Fruit fly (Drosophila melanogaster) whole organism, wandering third instar larva: ENCODE results near the gene CG16825.

ENCODE experiments used
- Abd-B ChIP-seq: fragments of >200 bp; optimal IDR thresholded peaks from 2 replicates; lab custom pipeline; 2017; ENCODE audit warnings: missing biosample characterization, missing genetic modification characterization
- CG32264 ChIP-seq: fragments of 200-800 bp; sonication (Bioruptor generic); optimal IDR thresholded peaks from 2 replicates; lab custom pipeline; 2016; ENCODE audit warnings: missing biosample characterization, missing genetic modification characterization
- CG9705 ChIP-seq: fragments of 200-800 bp; sonication (Bioruptor generic); optimal IDR thresholded peaks from 2 replicates; lab custom pipeline; 2018; ENCODE audit warnings: missing biosample characterization, mild to moderate bottlenecking, missing genetic modification characterization
- CrebA ChIP-seq: fragments of 200-800 bp; sonication (Bioruptor generic); optimal IDR thresholded peaks from 2 replicates; lab custom pipeline; 2016; ENCODE audit warnings: missing biosample characterization, mild to moderate bottlenecking, missing genetic modification characterization, borderline replicate concordance
- Dfd ChIP-seq: fragments of >200 bp; optimal IDR thresholded peaks from 2 replicates; lab custom pipeline; 2017; ENCODE audit warnings: missing biosample characterization, missing genetic modification characterization
- Dif ChIP-seq: fragments of 200-275, 200-300 bp; sonication (Bioruptor generic); optimal IDR thresholded peaks from 2 replicates; lab custom pipeline; 2018; ENCODE audit warnings: missing biosample characterization, missing genetic modification characterization; ENCODE audit not compliant: partially characterized antibody
- GATAd ChIP-seq: sonication (Bioruptor generic); optimal IDR thresholded peaks from 2 replicates; lab custom pipeline; 2016; ENCODE audit warnings: missing biosample characterization, missing genetic modification characterization
- HLH106 ChIP-seq: fragments of 200-800 bp; optimal IDR thresholded peaks from 3 replicates; lab custom pipeline; 2019; ENCODE audit warnings: missing biosample characterization, mild to moderate bottlenecking, missing genetic modification characterization, moderate library complexity
- Hnf4 ChIP-seq: fragments of 200-800 bp; sonication (Bioruptor generic); optimal IDR thresholded peaks from 2 replicates; lab custom pipeline; 2016; ENCODE audit warnings: missing biosample characterization, mild to moderate bottlenecking, missing genetic modification characterization
- Hr78 ChIP-seq: fragments of >200 bp; optimal IDR thresholded peaks from 2 replicates; lab custom pipeline; 2017; ENCODE audit warnings: missing biosample characterization, missing genetic modification characterization
- Jra ChIP-seq: sonication (Bioruptor generic); optimal IDR thresholded peaks from 2 replicates; lab custom pipeline; 2016; ENCODE audit warnings: missing biosample characterization, missing genetic modification characterization
- Mio ChIP-seq: sonication (Bioruptor generic); optimal IDR thresholded peaks from 2 replicates; lab custom pipeline; 2016; ENCODE audit warnings: missing biosample characterization, missing genetic modification characterization
- Myc ChIP-seq: fragments of >200 bp; optimal IDR thresholded peaks from 2 replicates; lab custom pipeline; 2017
- Rel ChIP-seq, 2 experiments: fragments of 200-800 bp; sonication (Bioruptor generic) in 1 of 2; optimal IDR thresholded peaks; 2 replicates in 1 of 2; 3 replicates in 1 of 2; lab custom pipeline; 2016 to 2019; ENCODE audit warnings: mild to moderate bottlenecking in 2 of 2, missing biosample characterization in 2 of 2, missing genetic modification characterization in 2 of 2, moderate library complexity in 1 of 2
- Sp1 ChIP-seq: fragments of 200-800 bp; sonication (Bioruptor generic); optimal IDR thresholded peaks from 3 replicates; lab custom pipeline; 2019; ENCODE audit warnings: missing biosample characterization, mild to moderate bottlenecking, missing genetic modification characterization, moderate library complexity
- Vsx2 ChIP-seq: fragments of 200-300, 225-300 bp; sonication (Bioruptor generic); optimal IDR thresholded peaks from 2 replicates; lab custom pipeline; 2018; ENCODE audit warnings: missing biosample characterization, missing genetic modification characterization; ENCODE audit not compliant: partially characterized antibody
- br ChIP-seq: fragments of 200-800 bp; sonication (Bioruptor generic); optimal IDR thresholded peaks from 2 replicates; lab custom pipeline; 2016; ENCODE audit warnings: missing biosample characterization, missing genetic modification characterization
- brk ChIP-seq: fragments of 200-800 bp; sonication (Bioruptor generic); optimal IDR thresholded peaks from 2 replicates; lab custom pipeline; 2016; ENCODE audit warnings: missing biosample characterization, mild to moderate bottlenecking, missing genetic modification characterization
- dl ChIP-seq, 2 experiments: fragments of 175-275, 200-275 bp in 1 of 2; fragments of 200-275 bp in 1 of 2; sonication (Bioruptor generic); optimal IDR thresholded peaks; lab custom pipeline; 2018; ENCODE audit warnings: mild to moderate bottlenecking in 2 of 2, missing biosample characterization in 2 of 2, missing genetic modification characterization in 2 of 2, moderate library complexity in 2 of 2; ENCODE audit not compliant: partially characterized antibody in 2 of 2, insufficient read depth in 1 of 2
- dmrt93B ChIP-seq: fragments of 200-800 bp; sonication (Bioruptor generic); optimal IDR thresholded peaks from 2 replicates; lab custom pipeline; 2018; ENCODE audit warnings: missing biosample characterization, mild to moderate bottlenecking, missing genetic modification characterization
- dsf ChIP-seq: sonication (Bioruptor generic); optimal IDR thresholded peaks from 2 replicates; lab custom pipeline; 2016; ENCODE audit warnings: missing biosample characterization, missing genetic modification characterization, borderline replicate concordance
- foxo ChIP-seq, 2 experiments: fragments of 200-800 bp; sonication (Bioruptor generic); optimal IDR thresholded peaks; 2 replicates in 1 of 2; 3 replicates in 1 of 2; lab custom pipeline; 2016 to 2017; ENCODE audit warnings: missing biosample characterization in 2 of 2, missing genetic modification characterization in 2 of 2
- fru ChIP-seq: fragments of 200-800 bp; sonication (Bioruptor generic); optimal IDR thresholded peaks from 3 replicates; lab custom pipeline; 2016; ENCODE audit warnings: missing biosample characterization, mild to moderate bottlenecking, missing genetic modification characterization
- h ChIP-seq: fragments of 200-800 bp; sonication (Bioruptor generic); optimal IDR thresholded peaks from 3 replicates; lab custom pipeline; 2016; ENCODE audit warnings: missing biosample characterization, mild to moderate bottlenecking, missing genetic modification characterization
- jim ChIP-seq: fragments of 175-275, 200-325 bp; sonication (Bioruptor generic); optimal IDR thresholded peaks from 2 replicates; lab custom pipeline; 2016; ENCODE audit warnings: missing biosample characterization, mild to moderate bottlenecking, missing genetic modification characterization
- lola ChIP-seq: fragments of >200 bp; optimal IDR thresholded peaks from 2 replicates; lab custom pipeline; 2017; ENCODE audit warnings: missing biosample characterization, missing genetic modification characterization
- pan ChIP-seq: fragments of >200 bp; optimal IDR thresholded peaks from 2 replicates; lab custom pipeline; 2017
- rgr ChIP-seq: fragments of 200-800 bp; sonication (Bioruptor generic); optimal IDR thresholded peaks from 3 replicates; lab custom pipeline; 2016; ENCODE audit warnings: missing biosample characterization, mild to moderate bottlenecking, missing genetic modification characterization
- sage ChIP-seq: fragments of 200-800 bp; sonication (Bioruptor generic); optimal IDR thresholded peaks from 2 replicates; lab custom pipeline; 2016; ENCODE audit warnings: missing biosample characterization, mild to moderate bottlenecking, missing genetic modification characterization
- sv ChIP-seq: fragments of 200-800 bp; sonication (Bioruptor generic); optimal IDR thresholded peaks from 3 replicates; lab custom pipeline; 2016; ENCODE audit warnings: missing biosample characterization, missing genetic modification characterization
- tai ChIP-seq: sonication (Bioruptor generic); optimal IDR thresholded peaks from 2 replicates; lab custom pipeline; 2016; ENCODE audit warnings: missing biosample characterization, missing genetic modification characterization
- usp ChIP-seq: fragments of >200 bp; optimal IDR thresholded peaks from 2 replicates; lab custom pipeline; 2017; ENCODE audit warnings: missing biosample characterization, missing genetic modification characterization
- woc ChIP-seq: sonication (Bioruptor generic); optimal IDR thresholded peaks from 2 replicates; lab custom pipeline; 2016; ENCODE audit warnings: missing biosample characterization, mild to moderate bottlenecking, missing genetic modification characterization

Gene CG16825

DNA sequence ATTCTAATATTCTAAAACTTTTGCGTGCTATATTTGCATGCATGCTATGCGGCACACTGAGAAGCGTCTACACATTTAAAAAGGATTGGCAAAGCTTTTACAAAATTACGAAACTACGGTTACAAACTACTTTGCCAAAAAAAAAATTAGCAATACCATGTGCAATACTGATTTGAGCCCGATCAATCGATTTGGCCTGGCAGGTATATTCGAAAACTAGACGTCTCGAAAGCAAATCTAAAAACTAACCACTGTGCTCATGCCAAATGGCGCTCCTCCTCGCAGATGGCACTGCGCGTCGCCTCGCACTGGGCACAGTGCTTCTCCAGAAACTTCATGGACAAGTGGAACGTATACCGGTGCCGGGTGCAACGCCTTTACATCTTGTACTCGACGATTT lies at the start of gene CG16825:
CG16825 (plus strand) TSS at position 301 of the 400 bp plus-strand sequence.
- TF ChIP-seq CG9705 (GFP tag; lab: Kevin White, UChicago) (no peak), br (GFP tag; lab: Kevin White, UChicago) (no peak), woc (GFP tag; lab: Kevin White, UChicago) (no peak), HLH106 (no peak)

DNA sequence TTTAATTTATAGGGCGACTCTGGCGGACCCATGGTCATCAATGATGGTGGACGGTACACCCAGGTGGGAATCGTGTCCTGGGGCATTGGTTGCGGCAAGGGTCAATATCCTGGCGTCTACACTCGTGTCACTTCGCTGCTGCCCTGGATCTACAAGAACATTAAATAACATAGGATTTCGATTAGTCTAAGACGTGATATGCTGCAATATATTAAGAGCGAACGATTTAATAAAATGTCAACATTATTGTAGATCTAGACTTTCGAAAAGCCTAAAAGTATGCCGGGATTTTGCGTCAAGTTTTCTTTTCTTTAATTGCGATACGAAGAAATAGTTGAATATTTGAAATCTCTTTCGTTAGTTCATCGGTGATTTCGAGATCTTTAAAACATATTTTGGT lies 47.4 kb upstream of the CG16825 start, which contains the start of gene Naa20B:
Naa20B (plus strand) TSS at position 301 of the 400 bp plus-strand sequence.
- no peak for TF ChIP-seq Myc (lab: Kevin White, UChicago)
- no peak for TF ChIP-seq sv
- no peak for TF ChIP-seq GATAd (GFP tag; lab: Kevin White, UChicago)
- no peak for TF ChIP-seq h
- no peak for TF ChIP-seq pan (lab: Kevin White, UChicago)
- TF ChIP-seq woc (GFP tag; lab: Kevin White, UChicago): no peak
- TF ChIP-seq Rel (GFP tag; optimal IDR thresholded peaks at IDR 0.05; lab: Kevin White, UChicago): no peak
- no peak for TF ChIP-seq Rel (tag; optimal IDR thresholded peaks at IDR 0.05; lab: Kevin White, UChicago)
- no peak for TF ChIP-seq jim (GFP tag; lab: Kevin White, UChicago)
- TF ChIP-seq sage (GFP tag; lab: Kevin White, UChicago): no peak
- TF ChIP-seq CG9705 (GFP tag; lab: Kevin White, UChicago): no peak
- no peak for TF ChIP-seq dsf (GFP tag; lab: Kevin White, UChicago)
- TF ChIP-seq Hnf4 (GFP tag; lab: Kevin White, UChicago): no peak
- no peak for TF ChIP-seq br (GFP tag; lab: Kevin White, UChicago)

DNA sequence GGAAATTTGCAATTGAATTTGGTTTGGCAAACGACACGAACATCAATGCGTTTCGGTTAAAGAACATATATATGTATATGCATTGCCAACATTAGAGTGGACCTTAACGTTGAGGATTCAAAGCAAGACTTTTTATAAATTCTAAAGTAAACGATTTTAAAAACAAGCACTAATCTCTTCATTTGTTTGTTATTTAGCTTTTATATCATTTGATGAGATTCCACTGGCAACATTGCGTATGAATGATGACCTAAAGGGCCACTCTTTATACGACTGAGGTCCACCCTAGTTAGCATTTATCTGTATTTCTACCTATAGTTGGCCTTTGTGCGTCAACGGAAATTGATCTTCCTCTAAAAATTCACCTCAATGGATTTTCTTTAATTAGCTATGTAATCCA lies 45.9 kb upstream of the CG16825 start:
- TF ChIP-seq CrebA (GFP tag; lab: Kevin White, UChicago): no peak
- no peak for TF ChIP-seq h
- no peak for TF ChIP-seq jim (GFP tag; lab: Kevin White, UChicago)
- no peak for TF ChIP-seq sage (GFP tag; lab: Kevin White, UChicago)
- TF ChIP-seq br (GFP tag; lab: Kevin White, UChicago): no peak
- TF ChIP-seq GATAd (GFP tag; lab: Kevin White, UChicago): no peak
- TF ChIP-seq Dif (GFP tag; lab: Kevin White, UChicago): no peak
- TF ChIP-seq, all 38 proteins: peak for 0

DNA sequence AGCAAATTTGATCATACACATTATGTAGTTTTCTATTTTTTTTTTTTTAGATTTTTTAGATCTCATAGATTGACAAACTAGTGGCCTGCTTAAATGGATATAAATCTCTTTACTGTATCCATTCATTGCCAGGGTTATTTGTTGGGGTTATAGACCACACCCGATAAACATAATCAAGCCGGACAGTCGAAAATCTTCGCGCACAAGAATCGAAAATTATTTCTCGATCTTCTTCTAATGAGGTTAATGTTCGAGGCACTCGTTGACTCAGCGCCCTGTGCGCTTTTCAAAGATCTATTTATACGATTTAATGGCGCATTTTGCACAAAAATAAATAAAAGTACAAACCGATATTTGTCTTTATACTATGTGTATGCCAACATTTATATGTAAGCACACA lies 44.9 kb upstream of the CG16825 start, which contains the start of gene CG31730:
CG31730 (minus strand) TSS at position 101 of the 400 bp plus-strand sequence.
- TF ChIP-seq Jra (GFP tag; lab: Kevin White, UChicago) (no peak), Hr78 (no peak), Hnf4 (GFP tag; lab: Kevin White, UChicago) (no peak), usp (GFP tag; lab: Kevin White, UChicago) (no peak), rgr (GFP tag; lab: Kevin White, UChicago) (no peak), Mio (no peak), lola (no peak), jim (GFP tag; lab: Kevin White, UChicago) (no peak), Sp1 (GFP tag; lab: Kevin White, UChicago) (no peak), Abd-B (GFP tag; lab: Kevin White, UChicago) (no peak), HLH106 (no peak), Dfd (no peak), dl (GFP tag; optimal IDR thresholded peaks at IDR 0.05; lab: Kevin White, UChicago; ENCODE audit: insufficient read depth in 1 of 2, partially characterized antibody in 2 of 2) (no peak), foxo (GFP tag; optimal IDR thresholded peaks at IDR 0.05; lab: Kevin White, UChicago) (no peak), Vsx2 (GFP tag; lab: Kevin White, UChicago) (no peak), pan (lab: Kevin White, UChicago) (no peak), br (GFP tag; lab: Kevin White, UChicago) (no peak), tai (GFP tag; lab: Kevin White, UChicago) (no peak), sv (no peak), Rel (GFP tag; optimal IDR thresholded peaks at IDR 0.05; lab: Kevin White, UChicago) (no peak), Rel (tag; optimal IDR thresholded peaks at IDR 0.05; lab: Kevin White, UChicago) (no peak)

DNA sequence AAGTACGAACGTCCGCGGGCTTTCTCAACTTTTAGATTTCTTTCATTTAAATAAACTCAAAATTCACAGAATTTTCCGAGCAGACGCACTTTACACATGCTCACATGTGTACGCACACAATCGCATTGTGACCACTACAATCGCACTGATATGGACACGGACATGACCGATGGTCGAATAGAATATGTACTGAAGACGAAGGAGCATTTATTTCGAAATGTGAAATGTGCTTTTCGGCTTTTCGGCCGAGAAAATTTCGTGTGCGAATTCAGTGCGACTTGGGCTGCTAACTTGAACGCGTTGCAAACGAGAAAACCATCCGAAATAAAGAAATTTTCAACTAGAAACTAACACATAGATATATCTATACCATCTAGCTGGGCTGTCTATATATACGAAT lies 43.8 kb upstream of the CG16825 start, which contains the start of gene CG44085:
CG44085 (plus strand) TSS at position 269 of the 400 bp plus-strand sequence.
- TF ChIP-seq pan (lab: Kevin White, UChicago): no peak
- TF ChIP-seq Abd-B (GFP tag; lab: Kevin White, UChicago): no peak
- TF ChIP-seq dmrt93B (GFP tag; lab: Kevin White, UChicago): no peak
- TF ChIP-seq dsf (GFP tag; lab: Kevin White, UChicago): no peak
- no peak for TF ChIP-seq jim (GFP tag; lab: Kevin White, UChicago)
- TF ChIP-seq brk: no peak
- TF ChIP-seq CG32264: no peak
- no peak for TF ChIP-seq CG9705 (GFP tag; lab: Kevin White, UChicago)
- TF ChIP-seq fru (GFP tag; lab: Kevin White, UChicago): no peak
